Worm (Caenorhabditis elegans): Measurements from ENCODE around the gene C25A6.1.

C25A6.1 gene

ce11 chrV:5453615-5454014 lies 45.3 kb downstream of the C25A6.1 start, which contains the start of gene glc-3:
Gene glc-3, minus strand, starts transcription at chrV:5453715.
- no peak for TF ChIP-seq zip-4 (GFP tag; optimal IDR thresholded peaks at IDR 0.05)
- no peak for TF ChIP-seq ceh-63 (GFP tag; optimal IDR thresholded peaks at IDR 0.05)
- TF ChIP-seq unc-130 (tag; optimal IDR thresholded peaks at IDR 0.05), result no peak
- no peak for TF ChIP-seq C34B4.2 (tag; optimal IDR thresholded peaks at IDR 0.05)
- no peak for TF ChIP-seq nhr-71 (tag; optimal IDR thresholded peaks at IDR 0.05)
- no peak for TF ChIP-seq irx-1 (tag; optimal IDR thresholded peaks at IDR 0.05)
- no peak for TF ChIP-seq mab-9 (GFP tag; IDR thresholded peaks at IDR 0.05)
- TF ChIP-seq nhr-237 (tag; optimal IDR thresholded peaks at IDR 0.05), result no peak
- TF ChIP-seq lin-39 (tag; optimal IDR thresholded peaks at IDR 0.05), result no peak
- TF ChIP-seq mdl-1 (tag; optimal IDR thresholded peaks at IDR 0.05), result no peak
- no peak for TF ChIP-seq nhr-28 (tag; optimal IDR thresholded peaks at IDR 0.05)
- no peak for TF ChIP-seq fkh-4 (tag; optimal IDR thresholded peaks at IDR 0.05; ENCODE audit: borderline replicate concordance)
- TF ChIP-seq ces-1 (GFP tag; optimal IDR thresholded peaks at IDR 0.05), result no peak
- no peak for TF ChIP-seq unc-62 (GFP tag; optimal IDR thresholded peaks at IDR 0.05)
- no peak for TF ChIP-seq lir-3 (tag; optimal IDR thresholded peaks at IDR 0.05; ENCODE audit: poor library complexity)
- no peak for TF ChIP-seq aly-2 (tag; optimal IDR thresholded peaks at IDR 0.05)
- TF ChIP-seq vab-15 (tag; optimal IDR thresholded peaks at IDR 0.05), result no peak

- peak; percentile 16 for TF ChIP-seq lin-14 (GFP tag; optimal IDR thresholded peaks at IDR 0.05)
- no peak for TF ChIP-seq fkh-4 (tag; optimal IDR thresholded peaks at IDR 0.05; ENCODE audit: borderline replicate concordance)
- no peak for TF ChIP-seq nhr-237 (tag; optimal IDR thresholded peaks at IDR 0.05)
- no peak for TF ChIP-seq lin-39 (tag; optimal IDR thresholded peaks at IDR 0.05)
- TF ChIP-seq Y116A8C.19 (tag; optimal IDR thresholded peaks at IDR 0.05; ENCODE audit: borderline replicate concordance), result no peak
- no peak for TF ChIP-seq lir-3 (tag; optimal IDR thresholded peaks at IDR 0.05; ENCODE audit: poor library complexity)
- no peak for TF ChIP-seq nhr-19 (GFP tag; conservative IDR thresholded peaks at IDR 0.05)
- TF ChIP-seq zag-1 (tag; optimal IDR thresholded peaks at IDR 0.05), result no peak
- no peak for TF ChIP-seq unc-130 (tag; optimal IDR thresholded peaks at IDR 0.05)
- TF ChIP-seq jun-1 (tag; optimal IDR thresholded peaks at IDR 0.05), result no peak
- TF ChIP-seq fkh-10 (GFP tag; optimal IDR thresholded peaks at IDR 0.05), result peak; percentile 72
- TF ChIP-seq nhr-47 (tag; optimal IDR thresholded peaks at IDR 0.05), result no peak
- TF ChIP-seq mab-9 (GFP tag; IDR thresholded peaks at IDR 0.05), result no peak
- no peak for TF ChIP-seq ceh-63 (GFP tag; optimal IDR thresholded peaks at IDR 0.05)
- TF ChIP-seq C34B4.2 (tag; optimal IDR thresholded peaks at IDR 0.05), result no peak
Observed at ce11 chrV:5454955-5455354, 46.6 kb downstream of the C25A6.1 start.
